Fruit fly (Drosophila melanogaster) ovary, adult (tissue): Measurements from ENCODE around the gene NAAT1.
A peak's percentile ranks its signal among the peaks of the same experiment; 100 is the strongest.

Experiments
- CG17801 ChIP-seq: fragments of 200-800 bp; optimal IDR thresholded peaks from 2 replicates; lab custom pipeline; 2019; ENCODE audit warnings: missing biosample characterization, mild to moderate bottlenecking, missing genetic modification characterization, moderate library complexity; ENCODE audit not compliant: partially characterized antibody

Gene NAAT1

DNA sequence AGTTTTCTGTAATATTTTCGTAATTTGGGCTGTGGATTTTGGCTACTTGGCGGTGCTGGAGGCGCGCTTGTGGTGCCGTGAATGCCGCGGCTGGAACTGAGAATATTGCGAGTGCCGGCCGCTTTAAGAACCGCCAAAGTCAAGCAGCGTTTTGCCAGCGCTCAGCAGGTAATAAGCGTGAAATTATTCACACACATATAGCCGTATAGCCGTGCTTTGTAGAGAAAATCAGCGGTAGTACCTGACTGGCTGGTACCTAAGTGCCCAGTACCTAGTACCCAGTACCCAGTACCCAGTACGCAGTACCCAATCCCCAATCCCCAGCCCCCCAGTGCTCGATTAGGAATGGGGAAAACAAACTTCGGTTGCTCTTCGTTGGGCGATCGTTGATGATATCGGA is at the start of gene NAAT1:
Gene NAAT1, minus strand, starts transcription at position 101 of the 400 bp plus-strand sequence.
- no peak for TF ChIP-seq CG17801 (GFP tag; lab: Kevin White, UChicago)

- TF ChIP-seq CG17801 (GFP tag; lab: Kevin White, UChicago), result no peak
Observed at dm6 chrX:5446404-5446803, 35.8 kb upstream of the NAAT1 start, which contains the start of gene SPR. TSS of gene SPR (plus strand) at chrX:5446656.

DNA sequence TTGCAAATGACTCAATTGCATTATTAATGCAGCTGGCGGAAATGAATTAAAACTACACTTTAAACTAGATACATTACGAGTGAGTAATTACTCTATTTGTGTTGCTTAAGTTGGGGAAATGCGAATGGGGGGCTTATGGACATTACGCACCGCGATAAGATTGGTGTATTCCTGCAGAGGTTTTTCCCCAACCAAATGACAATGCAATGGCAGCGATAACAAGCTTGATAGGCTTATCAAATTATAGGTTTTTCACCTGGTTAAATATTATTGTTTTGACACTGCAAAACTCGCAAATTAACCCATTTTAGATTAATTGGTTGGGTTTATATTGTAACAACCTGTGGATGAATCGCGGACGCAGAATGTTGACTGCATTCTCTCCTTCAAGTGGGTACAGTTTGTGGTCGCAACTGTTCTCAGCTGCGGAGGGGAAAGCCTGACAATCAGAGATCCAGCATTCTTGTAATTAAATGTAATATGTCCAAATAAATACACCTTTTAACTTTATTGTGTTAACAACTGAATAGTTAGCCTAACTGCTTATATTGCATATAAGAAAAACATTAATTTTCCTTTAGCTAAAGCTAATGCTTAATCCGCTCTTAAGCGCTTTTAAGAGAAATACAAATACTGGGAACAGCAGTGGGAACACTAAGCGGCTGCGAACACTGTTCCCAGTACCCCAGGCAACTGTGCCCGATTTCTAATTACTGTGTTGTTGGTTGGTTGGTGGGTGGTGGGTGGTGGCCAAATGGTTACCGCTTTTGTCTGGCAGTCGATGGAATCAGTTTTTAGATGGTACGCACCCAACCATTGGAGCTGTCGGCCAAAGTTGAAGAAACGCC is 22.2 kb upstream of the NAAT1 start:
- TF ChIP-seq CG17801 (GFP tag; lab: Kevin White, UChicago), result no peak

- TF ChIP-seq CG17801 (GFP tag; lab: Kevin White, UChicago), result peak; percentile 90
Observed at dm6 chrX:5429778-5430576, 19.3 kb upstream of the NAAT1 start.

dm6 chrX:5429271-5429670 is 18.6 kb upstream of the NAAT1 start, which contains the start of gene CG15784:
TSS of gene CG15784 (plus strand) at chrX:5429571.
- TF ChIP-seq CG17801 (GFP tag; lab: Kevin White, UChicago), result no peak

dm6 chrX:5428341-5429077 is 17.9 kb upstream of the NAAT1 start:
- TF ChIP-seq CG17801 (GFP tag; lab: Kevin White, UChicago), result peak; percentile 79

- no peak for TF ChIP-seq CG17801 (GFP tag; lab: Kevin White, UChicago)
Observed at dm6 chrX:5427261-5427660, 16.6 kb upstream of the NAAT1 start, which contains the start of gene CG16756. TSS of gene CG16756 (plus strand) at chrX:5427517.

DNA sequence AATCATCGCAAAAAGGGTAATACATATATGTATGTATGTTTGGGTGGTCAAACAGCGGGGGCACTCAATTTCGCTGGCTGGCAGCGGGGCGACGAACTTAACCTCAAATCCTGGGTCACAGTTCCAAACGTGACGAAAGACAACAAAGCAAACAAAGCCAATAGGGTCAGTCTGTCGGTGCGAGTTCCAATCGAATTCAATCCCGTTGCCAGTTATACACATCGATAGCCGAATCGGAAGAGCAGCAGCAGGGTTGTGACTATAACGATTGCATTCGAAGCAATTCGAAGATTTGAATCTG is 11.6 kb upstream of the NAAT1 start:
- TF ChIP-seq CG17801 (GFP tag; lab: Kevin White, UChicago), result no peak

- TF ChIP-seq CG17801 (GFP tag; lab: Kevin White, UChicago), result no peak
Observed at dm6 chrX:5421407-5422250, 11.0 kb upstream of the NAAT1 start, which contains the start of gene Usp16-45. TSS of gene Usp16-45 (plus strand) at chrX:5421533.

DNA sequence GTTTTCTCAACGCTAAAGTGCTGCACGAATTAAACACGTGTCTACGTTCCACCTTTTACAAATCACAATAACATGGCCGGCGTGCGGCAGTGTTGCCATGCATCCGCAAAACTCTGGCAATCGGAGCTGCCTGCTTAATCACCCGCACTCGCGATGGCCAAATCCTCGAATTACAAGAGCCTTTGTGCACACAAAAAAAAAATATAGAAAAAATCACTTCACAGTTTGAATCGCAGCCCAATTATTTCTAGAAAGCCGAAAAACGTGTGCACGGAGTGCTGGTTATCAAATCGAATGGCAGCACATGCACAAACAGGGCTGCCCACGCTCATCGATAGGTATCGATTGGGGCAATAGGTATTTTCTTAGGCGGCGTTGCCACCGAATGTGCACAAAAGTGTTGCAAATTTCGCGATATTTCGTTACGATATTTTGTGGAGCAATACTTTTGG is 9.9 kb upstream of the NAAT1 start, which contains the start of gene spoon:
Gene spoon, minus strand, starts transcription at position 300 of the 452 bp plus-strand sequence.
- no peak for TF ChIP-seq CG17801 (GFP tag; lab: Kevin White, UChicago)

DNA sequence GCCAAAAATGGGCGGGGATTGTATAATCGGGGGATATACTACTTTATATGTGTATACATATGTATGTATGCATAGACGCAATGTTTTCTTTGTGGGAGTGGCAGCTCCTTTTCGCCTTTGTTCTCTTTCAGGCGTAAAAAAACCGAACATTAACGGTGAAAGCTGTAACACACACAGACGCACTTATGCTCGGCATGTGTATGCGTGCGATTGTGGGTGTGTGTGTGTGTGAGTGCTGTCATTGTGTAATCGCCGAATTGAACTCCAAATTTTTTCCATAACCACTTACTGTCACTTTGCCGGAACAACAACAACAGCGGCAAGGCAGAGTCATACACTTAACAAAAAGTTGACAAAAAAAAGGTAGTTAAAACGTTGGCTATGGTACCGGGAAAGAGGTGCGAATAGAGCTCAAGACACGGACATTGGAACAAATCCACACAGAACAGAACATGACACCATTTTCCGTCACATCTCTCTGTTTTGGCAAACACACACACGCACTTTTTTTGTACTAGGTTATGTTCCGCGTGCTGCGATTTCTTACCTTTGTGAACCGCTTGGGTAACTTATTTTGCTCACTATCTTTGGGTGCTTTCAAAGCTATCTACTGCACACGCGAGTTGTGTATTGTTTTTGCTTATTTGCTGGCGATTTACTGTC is 9.4 kb upstream of the NAAT1 start:
- no peak for TF ChIP-seq CG17801 (GFP tag; lab: Kevin White, UChicago)

DNA sequence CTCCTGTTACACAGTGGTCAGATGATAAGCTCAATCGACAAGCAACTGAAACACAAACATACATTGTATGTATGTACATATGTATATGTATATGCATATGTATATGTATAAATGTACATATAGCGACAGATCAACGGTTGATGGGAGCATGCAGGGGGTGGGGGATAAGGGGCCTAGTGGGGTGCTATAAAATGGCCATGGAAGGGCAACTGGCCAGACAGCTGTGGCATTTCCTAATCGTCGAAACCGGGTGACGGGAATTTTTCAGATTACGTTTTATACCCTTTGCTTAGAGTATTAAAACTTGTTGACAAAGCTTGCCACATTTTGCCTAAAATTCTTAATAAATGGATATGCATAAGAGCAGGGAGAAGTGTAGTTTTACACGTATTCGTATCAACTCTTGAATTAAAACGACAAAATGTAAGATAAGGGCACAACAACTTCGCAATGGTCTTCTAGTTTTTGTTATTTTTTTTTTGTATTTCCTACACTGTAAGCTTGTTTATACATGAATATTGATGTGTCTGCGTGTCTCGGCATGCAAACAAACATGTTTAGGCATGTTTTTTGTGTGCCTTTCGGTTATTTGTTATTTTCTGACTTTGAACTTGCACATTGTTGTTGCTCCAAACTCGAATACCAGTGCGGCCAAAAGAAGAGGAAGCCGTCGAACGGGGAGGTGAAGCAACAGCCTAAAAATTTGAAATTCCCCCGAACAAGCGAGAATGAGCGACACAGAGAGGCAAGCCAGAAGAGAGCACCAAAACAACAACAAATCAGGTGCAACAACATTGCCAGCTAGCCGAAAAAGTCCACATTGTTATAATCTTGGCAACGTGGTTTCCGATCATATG is 8.6 kb upstream of the NAAT1 start:
- no peak for TF ChIP-seq CG17801 (GFP tag; lab: Kevin White, UChicago)
